Worm (Caenorhabditis elegans) whole organism, midembryonic: ENCODE data around the gene C18D11.3.

ENCODE experiments used
- klf-2 ChIP-seq: fragments of 200-800 bp; sonication (Bioruptor generic); conservative IDR thresholded peaks from 2 replicates; pipeline ENCODE4 v1.3.6; 2022; ENCODE audit warnings: missing genetic modification reagents, missing genetic modification characterization, missing compliant biosample characterization
- ztf-29 ChIP-seq: fragments of 200-800 bp; sonication (Bioruptor generic); IDR thresholded peaks from 2 replicates; pipeline ENCODE4 v1.3.6; 2022; ENCODE audit warnings: missing genetic modification reagents, missing genetic modification characterization, missing compliant biosample characterization

DNA sequence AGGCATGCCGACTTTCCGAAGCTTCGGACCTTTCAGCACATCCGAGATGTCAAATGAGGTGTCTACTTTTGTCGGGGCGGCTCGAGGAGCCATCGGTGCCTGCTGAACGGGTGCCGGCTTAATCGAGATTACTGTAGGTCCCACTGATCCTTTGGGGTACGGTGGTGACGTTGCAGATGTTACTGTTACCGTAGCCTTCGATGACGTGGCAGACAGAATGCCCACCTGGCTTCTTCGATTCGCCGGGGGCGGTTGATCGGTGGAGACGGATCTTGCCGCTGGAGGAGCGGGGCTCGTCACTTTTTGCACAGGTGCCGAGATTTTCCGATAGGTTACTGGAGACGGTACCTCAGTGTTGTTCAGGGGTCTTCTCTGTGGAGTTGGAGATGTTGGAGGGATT lies 48.4 kb downstream of the C18D11.3 start:
- TF ChIP-seq ztf-29, result no peak
- TF ChIP-seq klf-2 (GFP tag; lab: Robert Waterston, UW), result no peak
